Fruit fly (Drosophila melanogaster): ENCODE data around the gene CG6999.

Gene CG6999

dm6 chrX:9089254-9090056 is 1.3 kb downstream of the CG6999 start, which contains the start of gene CCT2 (continued):
- TF ChIP-seq exex (tag; optimal IDR thresholded peaks at IDR 0.05) (no peak), Gsc (GFP tag; IDR thresholded peaks at IDR 0.05) (no peak), slbo (GFP tag; IDR thresholded peaks at IDR 0.05) (no peak), CG11504 (tag; optimal IDR thresholded peaks at IDR 0.05) (no peak), luna (GFP tag; optimal IDR thresholded peaks at IDR 0.05) (no peak), NFAT (GFP tag; IDR thresholded peaks at IDR 0.05) (no peak), Dfd (GFP tag; optimal IDR thresholded peaks at IDR 0.05) (no peak), CG6175 (GFP tag; IDR thresholded peaks at IDR 0.05) (no peak), ara (GFP tag; IDR thresholded peaks at IDR 0.05) (no peak), kah (GFP tag; optimal IDR thresholded peaks at IDR 0.05) (no peak), CG14050 (GFP tag; IDR thresholded peaks at IDR 0.05) (no peak), CG13894 (tag; optimal IDR thresholded peaks at IDR 0.05) (no peak), dan (GFP tag; IDR thresholded peaks at IDR 0.05) (no peak), CG1603 (tag; optimal IDR thresholded peaks at IDR 0.05) (peak; percentile 57), Lhr (GFP tag; optimal IDR thresholded peaks at IDR 0.05) (peak; percentile 30), Dbx (GFP tag; IDR thresholded peaks at IDR 0.05) (no peak), bbx (GFP tag; IDR thresholded peaks at IDR 0.05; ENCODE audit: partially characterized antibody) (peak; percentile 71), twi (tag; optimal IDR thresholded peaks at IDR 0.05) (no peak), CG9437 (GFP tag; optimal IDR thresholded peaks at IDR 0.05) (no peak), PHDP (tag; optimal IDR thresholded peaks at IDR 0.05) (no peak), Bgb (GFP tag; IDR thresholded peaks at IDR 0.05; ENCODE audit: partially characterized antibody) (peak; percentile 66; the same call in 1 of the 2 replicates), Poxn (GFP tag; IDR thresholded peaks at IDR 0.05) (no peak), CG13296 (GFP tag; optimal IDR thresholded peaks at IDR 0.05) (no peak), abd-A (tag; optimal IDR thresholded peaks at IDR 0.05) (no peak), sna (GFP tag; IDR thresholded peaks at IDR 0.05; ENCODE audit: partially characterized antibody) (no peak), CG30403 (GFP tag; optimal IDR thresholded peaks at IDR 0.05) (no peak), sqz (GFP tag; optimal IDR thresholded peaks at IDR 0.05) (no peak), gfzf (GFP tag; optimal IDR thresholded peaks at IDR 0.05) (peak; percentile 93), hkb (optimal IDR thresholded peaks at IDR 0.05) (no peak), hkb (GFP tag; IDR thresholded peaks at IDR 0.05) (no peak), ac (GFP tag; optimal IDR thresholded peaks at IDR 0.05) (no peak), CG2889 (GFP tag; IDR thresholded peaks at IDR 0.05) (no peak), CG12219 (GFP tag; optimal IDR thresholded peaks at IDR 0.05) (no peak), disco-r (GFP tag; optimal IDR thresholded peaks at IDR 0.05) (no peak), CoRest (tag; optimal IDR thresholded peaks at IDR 0.05) (no peak), kni (GFP tag; optimal IDR thresholded peaks at IDR 0.05) (no peak), CG3281 (GFP tag; optimal IDR thresholded peaks at IDR 0.05) (no peak), org-1 (GFP tag; optimal IDR thresholded peaks at IDR 0.05) (no peak), CG4404 (GFP tag; IDR thresholded peaks at IDR 0.05) (no peak), MESR4 (GFP tag; optimal IDR thresholded peaks at IDR 0.05) (peak; percentile 84), unpg (GFP tag; optimal IDR thresholded peaks at IDR 0.05) (no peak), CG10366 (GFP tag; IDR thresholded peaks at IDR 0.05) (no peak), CG4707 (GFP tag; optimal IDR thresholded peaks at IDR 0.05) (no peak), dimm (GFP tag; IDR thresholded peaks at IDR 0.05) (no peak), seq (GFP tag; IDR thresholded peaks at IDR 0.05) (no peak), maf-S (GFP tag; optimal IDR thresholded peaks at IDR 0.05) (no peak), CG16863 (GFP tag; optimal IDR thresholded peaks at IDR 0.05) (no peak), vvl (GFP tag; IDR thresholded peaks at IDR 0.05) (no peak), CG15479 (GFP tag; optimal IDR thresholded peaks at IDR 0.05) (no peak), onecut (GFP tag; IDR thresholded peaks at IDR 0.05) (no peak), Ada2b (GFP tag; IDR thresholded peaks at IDR 0.05) (no peak)

All from whole organism, embryonic.